Fruit fly (Drosophila melanogaster) whole organism, wandering third instar larva: ENCODE results near the gene Imp.

ENCODE experiments used
- Dif ChIP-seq: fragments of 200-275, 200-300 bp; sonication (Bioruptor generic); optimal IDR thresholded peaks from 2 replicates; lab custom pipeline; 2018; ENCODE audit warnings: missing biosample characterization, missing genetic modification characterization; ENCODE audit not compliant: partially characterized antibody
- Rel ChIP-seq, 2 experiments: fragments of 200-800 bp; sonication (Bioruptor generic) in 1 of 2; optimal IDR thresholded peaks; 2 replicates in 1 of 2; 3 replicates in 1 of 2; lab custom pipeline; 2016 to 2019; ENCODE audit warnings: mild to moderate bottlenecking in 2 of 2, missing biosample characterization in 2 of 2, missing genetic modification characterization in 2 of 2, moderate library complexity in 1 of 2
- sage ChIP-seq: fragments of 200-800 bp; sonication (Bioruptor generic); optimal IDR thresholded peaks from 2 replicates; lab custom pipeline; 2016; ENCODE audit warnings: missing biosample characterization, mild to moderate bottlenecking, missing genetic modification characterization

dm6 chrX:10767350-10768005 lies 56.6 kb downstream of the Imp start:
- TF ChIP-seq Dif (GFP tag; lab: Kevin White, UChicago), result no peak
- no peak for TF ChIP-seq Rel (GFP tag; optimal IDR thresholded peaks at IDR 0.05; lab: Kevin White, UChicago)
- TF ChIP-seq Rel (tag; optimal IDR thresholded peaks at IDR 0.05; lab: Kevin White, UChicago), result peak; percentile 45
- TF ChIP-seq sage (GFP tag; lab: Kevin White, UChicago), result no peak
